Fruit fly (Drosophila melanogaster): ENCODE measurements around the gene CG42249.

CG42249 gene

dm6 chrX:11146598-11147176 lies 50.6 kb downstream of the CG42249 start (continued):
- no peak for TF ChIP-seq Dip2 (GFP tag; IDR thresholded peaks at IDR 0.05)
- TF ChIP-seq CG8388 (GFP tag; optimal IDR thresholded peaks at IDR 0.05): no peak
- TF ChIP-seq knrl (GFP tag; IDR thresholded peaks at IDR 0.05; ENCODE audit: partially characterized antibody): no peak
- TF ChIP-seq HLHmδ (GFP tag; optimal IDR thresholded peaks at IDR 0.05): no peak
- TF ChIP-seq bab2 (GFP tag; optimal IDR thresholded peaks at IDR 0.05): no peak
- peak; percentile 19 for TF ChIP-seq CG1603 (tag; optimal IDR thresholded peaks at IDR 0.05)
- no peak for TF ChIP-seq zfh2 (GFP tag; optimal IDR thresholded peaks at IDR 0.05)
- no peak for TF ChIP-seq CTCF (GFP tag; optimal IDR thresholded peaks at IDR 0.05)
- TF ChIP-seq stc (GFP tag; IDR thresholded peaks at IDR 0.05): no peak
- TF ChIP-seq CG4854 (GFP tag; optimal IDR thresholded peaks at IDR 0.05): no peak
- no peak for TF ChIP-seq Asciz (GFP tag; optimal IDR thresholded peaks at IDR 0.05)
- no peak for TF ChIP-seq Fer3 (tag; optimal IDR thresholded peaks at IDR 0.05)
- no peak for TF ChIP-seq CG12219 (GFP tag; optimal IDR thresholded peaks at IDR 0.05)
- TF ChIP-seq CG34224 (GFP tag; IDR thresholded peaks at IDR 0.05; ENCODE audit: partially characterized antibody): no peak
- no peak for TF ChIP-seq CG12769 (tag; optimal IDR thresholded peaks at IDR 0.05)
- TF ChIP-seq onecut (GFP tag; IDR thresholded peaks at IDR 0.05): no peak
- TF ChIP-seq slou (GFP tag; optimal IDR thresholded peaks at IDR 0.05): no peak
- no peak for TF ChIP-seq CG13775 (GFP tag; optimal IDR thresholded peaks at IDR 0.05)
- no peak for TF ChIP-seq Hmr (GFP tag; optimal IDR thresholded peaks at IDR 0.05)
- TF ChIP-seq ham (GFP tag; IDR thresholded peaks at IDR 0.05): no peak
- TF ChIP-seq Dbx (GFP tag; IDR thresholded peaks at IDR 0.05): no peak
- no peak for TF ChIP-seq CG32772 (GFP tag; IDR thresholded peaks at IDR 0.05)
- TF ChIP-seq CG9437 (GFP tag; optimal IDR thresholded peaks at IDR 0.05): no peak
- peak; percentile 16 for TF ChIP-seq CG14710 (tag; optimal IDR thresholded peaks at IDR 0.05)
- no peak for TF ChIP-seq ftz-f1 (GFP tag; optimal IDR thresholded peaks at IDR 0.05)
- peak; percentile 45 for TF ChIP-seq nerfin-1 (tag; optimal IDR thresholded peaks at IDR 0.05)
- TF ChIP-seq CG10147 (GFP tag; optimal IDR thresholded peaks at IDR 0.05): peak; percentile 12
- TF ChIP-seq Six4 (GFP tag; optimal IDR thresholded peaks at IDR 0.05): no peak
- TF ChIP-seq en (GFP tag; optimal IDR thresholded peaks at IDR 0.05): no peak
- no peak for TF ChIP-seq dpn (GFP tag; optimal IDR thresholded peaks at IDR 0.05)
- TF ChIP-seq CG11504 (tag; optimal IDR thresholded peaks at IDR 0.05): no peak
- TF ChIP-seq CG15269 (tag; optimal IDR thresholded peaks at IDR 0.05): peak; percentile 25
- TF ChIP-seq Fer2 (tag; optimal IDR thresholded peaks at IDR 0.05): no peak
- TF ChIP-seq stwl (tag; optimal IDR thresholded peaks at IDR 0.05): no peak
- no peak for TF ChIP-seq hbn (GFP tag; IDR thresholded peaks at IDR 0.05; ENCODE audit: partially characterized antibody)
- no peak for TF ChIP-seq CG33213 (GFP tag; optimal IDR thresholded peaks at IDR 0.05)
- TF ChIP-seq lola (GFP tag; optimal IDR thresholded peaks at IDR 0.05): no peak
- no peak for TF ChIP-seq trh (GFP tag; optimal IDR thresholded peaks at IDR 0.05)
- no peak for TF ChIP-seq Optix (GFP tag; IDR thresholded peaks at IDR 0.05)
- TF ChIP-seq CG11085 (GFP tag; IDR thresholded peaks at IDR 0.05): no peak
- 0 out of 2 replicates have a peak, but pooled peaks have one; percentile 10 for TF ChIP-seq E2f2 (GFP tag; IDR thresholded peaks at IDR 0.05)
- TF ChIP-seq bsh (GFP tag; optimal IDR thresholded peaks at IDR 0.05): peak in 1 of 2 experiments; percentile 26
- no peak for TF ChIP-seq pfk (GFP tag; optimal IDR thresholded peaks at IDR 0.05)
- no peak for TF ChIP-seq yki (optimal IDR thresholded peaks at IDR 0.05)
- TF ChIP-seq Hsf (GFP tag; optimal IDR thresholded peaks at IDR 0.05): no peak
- 0 out of 2 replicates have a peak, but pooled peaks have one; percentile 34 for TF ChIP-seq CG16779 (GFP tag; IDR thresholded peaks at IDR 0.05)
- no peak for TF ChIP-seq CG2875 (GFP tag; optimal IDR thresholded peaks at IDR 0.05)
- TF ChIP-seq Doc3 (GFP tag; IDR thresholded peaks at IDR 0.05; ENCODE audit: partially characterized antibody): no peak
- peak; percentile 23; the same call in 1 of the 2 replicates for TF ChIP-seq CG14441 (GFP tag; IDR thresholded peaks at IDR 0.05)
- no peak for TF ChIP-seq CG13624 (GFP tag; optimal IDR thresholded peaks at IDR 0.05)
- TF ChIP-seq CG18764 (GFP tag; optimal IDR thresholded peaks at IDR 0.05): no peak

Data from whole organism, embryonic.